Fruit fly (Drosophila melanogaster) S2 (cell line): Measurements from ENCODE around the gene MKP-4.

Experiments used
- CG8478 ChIP-seq: fragments of >200 bp; optimal IDR thresholded peaks from 2 replicates; lab custom pipeline; 2018
- CTCF ChIP-seq, 2 experiments: fragments of >200 bp; optimal IDR thresholded peaks; 2 replicates each; lab custom pipeline; 2018

- TF ChIP-seq CG8478 (lab: Kevin White, UChicago) (no peak), CTCF (optimal IDR thresholded peaks at IDR 0.05; lab: Kevin White, UChicago) (no peak)
These were observed 1.8 kb upstream of the MKP-4 start, which contains the start of gene CG14221 for dm6 chrX:19621145-19621544.
